Worm (Caenorhabditis elegans) whole organism, late embryonic: ENCODE data around the gene fkh-7.

Source experiments
- C38D4.7 ChIP-seq: fragments of 200-800 bp; sonication (Bioruptor generic); optimal IDR thresholded peaks from 2 replicates; lab custom pipeline; 2018; ENCODE audit warnings: mild to moderate bottlenecking, missing genetic modification characterization, moderate library complexity, missing compliant biosample characterization
- F13H6.1 ChIP-seq: sonication (generic microtip); optimal IDR thresholded peaks from 2 replicates; lab custom pipeline; 2016; ENCODE audit warnings: missing genetic modification characterization, missing compliant biosample characterization
- T23F11.4 ChIP-seq: fragments of 200-800 bp; sonication (Bioruptor generic); optimal IDR thresholded peaks from 2 replicates; lab custom pipeline; 2018; ENCODE audit warnings: mild to moderate bottlenecking, missing genetic modification characterization, missing compliant biosample characterization
- ahr-1 ChIP-seq: sonication (generic microtip); optimal IDR thresholded peaks from 2 replicates; lab custom pipeline; 2016; ENCODE audit warnings: missing genetic modification characterization, missing compliant biosample characterization
- ceh-18 ChIP-seq: sonication (generic microtip); optimal IDR thresholded peaks from 2 replicates; lab custom pipeline; 2016; ENCODE audit warnings: missing genetic modification characterization, missing compliant biosample characterization
- ceh-19 ChIP-seq: fragments of 200-800 bp; sonication (Bioruptor generic); optimal IDR thresholded peaks from 2 replicates; lab custom pipeline; 2018; ENCODE audit warnings: mild to moderate bottlenecking, missing genetic modification characterization, missing compliant biosample characterization
- ceh-2 ChIP-seq: sonication (generic microtip); optimal IDR thresholded peaks from 2 replicates; lab custom pipeline; 2016; ENCODE audit warnings: missing genotype, missing genetic modification characterization, missing compliant biosample characterization
- ceh-30 ChIP-seq: fragments of 150-350 bp; optimal IDR thresholded peaks from 2 replicates; lab custom pipeline; 2014; ENCODE audit warnings: missing biosample characterization, missing genetic modification characterization
- ceh-31 ChIP-seq: sonication (generic microtip); optimal IDR thresholded peaks from 2 replicates; lab custom pipeline; 2016; ENCODE audit warnings: missing genetic modification characterization, missing compliant biosample characterization
- ceh-34 ChIP-seq: sonication (generic microtip); optimal IDR thresholded peaks from 2 replicates; lab custom pipeline; 2016; ENCODE audit warnings: mild to moderate bottlenecking, missing genetic modification characterization, missing compliant biosample characterization
- ceh-45 ChIP-seq: fragments of 200-800 bp; sonication (Bioruptor generic); IDR thresholded peaks from 2 replicates; pipeline ENCODE4 v1.3.6; 2022; ENCODE audit warnings: missing genetic modification reagents, missing genetic modification characterization, missing compliant biosample characterization
- ceh-9 ChIP-seq: sonication (generic microtip); optimal IDR thresholded peaks from 2 replicates; lab custom pipeline; 2016; ENCODE audit warnings: mild to moderate bottlenecking, missing genetic modification characterization, inconsistent platforms, missing compliant biosample characterization
- che-1 ChIP-seq: sonication (generic microtip); optimal IDR thresholded peaks from 2 replicates; lab custom pipeline; 2016; ENCODE audit warnings: mild to moderate bottlenecking, missing genetic modification characterization, missing compliant biosample characterization
- dmd-4 ChIP-seq: sonication (generic microtip); optimal IDR thresholded peaks from 2 replicates; lab custom pipeline; 2016; ENCODE audit warnings: borderline replicate concordance, missing genetic modification characterization, missing compliant biosample characterization
- dve-1 ChIP-seq: sonication (generic microtip); optimal IDR thresholded peaks from 2 replicates; lab custom pipeline; 2017; ENCODE audit warnings: antibody characterized with exemption, mild to moderate bottlenecking, missing genetic modification characterization, missing compliant biosample characterization
- elt-2 ChIP-seq: sonication (generic microtip); optimal IDR thresholded peaks from 2 replicates; lab custom pipeline; 2016; ENCODE audit warnings: missing genetic modification reagents, missing genetic modification characterization, missing compliant biosample characterization
- elt-4 ChIP-seq: sonication (generic microtip); optimal IDR thresholded peaks from 2 replicates; lab custom pipeline; 2016; ENCODE audit warnings: missing genetic modification characterization, missing compliant biosample characterization
- ets-4 ChIP-seq: sonication (generic microtip); optimal IDR thresholded peaks from 2 replicates; lab custom pipeline; 2016; ENCODE audit warnings: missing genetic modification characterization, missing compliant biosample characterization
- fkh-10 ChIP-seq: fragments of 150-350 bp; optimal IDR thresholded peaks from 2 replicates; lab custom pipeline; 2014; ENCODE audit warnings: missing biosample characterization, missing genetic modification reagents, missing genetic modification characterization
- hlh-13 ChIP-seq: fragments of 200-800 bp; sonication (Bioruptor generic); optimal IDR thresholded peaks from 2 replicates; lab custom pipeline; 2018; ENCODE audit warnings: mild to moderate bottlenecking, missing genetic modification characterization, missing compliant biosample characterization
- hlh-8 ChIP-seq: sonication (generic microtip); optimal IDR thresholded peaks from 2 replicates; lab custom pipeline; 2016; ENCODE audit warnings: missing genotype, missing genetic modification characterization, missing compliant biosample characterization
- lim-6 ChIP-seq: sonication (generic microtip); optimal IDR thresholded peaks from 2 replicates; lab custom pipeline; 2016; ENCODE audit warnings: missing genetic modification characterization, missing compliant biosample characterization
- lin-11 ChIP-seq: fragments of 200-800 bp; sonication (Bioruptor generic); optimal IDR thresholded peaks from 2 replicates; lab custom pipeline; 2018; ENCODE audit warnings: mild to moderate bottlenecking, missing genetic modification characterization, missing compliant biosample characterization
- madf-2 ChIP-seq: sonication (generic microtip); optimal IDR thresholded peaks from 2 replicates; lab custom pipeline; 2017; ENCODE audit warnings: missing genetic modification characterization, missing compliant biosample characterization
- nfya-1 ChIP-seq: sonication (generic microtip); optimal IDR thresholded peaks from 2 replicates; lab custom pipeline; 2017; ENCODE audit warnings: missing genetic modification characterization, mild to moderate bottlenecking, missing compliant biosample characterization, antibody characterized with exemption, moderate library complexity
- nhr-232 ChIP-seq: sonication (generic microtip); optimal IDR thresholded peaks from 2 replicates; lab custom pipeline; 2016; ENCODE audit warnings: missing genetic modification characterization, missing compliant biosample characterization
- npax-4 ChIP-seq: sonication (generic microtip); optimal IDR thresholded peaks from 2 replicates; lab custom pipeline; 2016; ENCODE audit warnings: missing genetic modification characterization, missing compliant biosample characterization
- odd-2 ChIP-seq: sonication (generic microtip); optimal IDR thresholded peaks from 2 replicates; lab custom pipeline; 2017; ENCODE audit warnings: antibody characterized with exemption, mild to moderate bottlenecking, missing genetic modification characterization, missing compliant biosample characterization
- pax-1 ChIP-seq: fragments of 150-350 bp; optimal IDR thresholded peaks from 2 replicates; lab custom pipeline; 2014; ENCODE audit warnings: missing biosample characterization, missing genetic modification characterization
- pha-2 ChIP-seq: sonication (generic microtip); optimal IDR thresholded peaks from 2 replicates; lab custom pipeline; 2017; ENCODE audit warnings: mild to moderate bottlenecking, missing genetic modification characterization, missing compliant biosample characterization
- rnt-1 ChIP-seq: sonication (generic microtip); optimal IDR thresholded peaks from 2 replicates; lab custom pipeline; 2016; ENCODE audit warnings: missing genetic modification characterization, missing compliant biosample characterization
- sdc-2 ChIP-seq: sonication (generic microtip); optimal IDR thresholded peaks from 2 replicates; lab custom pipeline; 2016; ENCODE audit warnings: missing genotype, missing genetic modification characterization, missing compliant biosample characterization
- sox-2 ChIP-seq: fragments of 200-800 bp; sonication (Bioruptor generic); IDR thresholded peaks from 2 replicates; pipeline ENCODE4 v1.3.6; 2022; ENCODE audit warnings: missing genetic modification reagents, missing genetic modification characterization, missing compliant biosample characterization
- sox-4 ChIP-seq: sonication (generic microtip); optimal IDR thresholded peaks from 2 replicates; lab custom pipeline; 2017; ENCODE audit warnings: mild to moderate bottlenecking, missing genetic modification characterization, inconsistent platforms, missing compliant biosample characterization
- syd-9 ChIP-seq: sonication (generic microtip); optimal IDR thresholded peaks from 2 replicates; lab custom pipeline; 2016; ENCODE audit warnings: mild to moderate bottlenecking, missing genetic modification characterization, moderate library complexity, missing compliant biosample characterization
- tbx-2 ChIP-seq: sonication (generic microtip); optimal IDR thresholded peaks from 2 replicates; lab custom pipeline; 2016; ENCODE audit warnings: missing genetic modification characterization, missing compliant biosample characterization
- tbx-7 ChIP-seq: sonication (generic microtip); optimal IDR thresholded peaks from 2 replicates; lab custom pipeline; 2016; ENCODE audit warnings: missing genotype, missing genetic modification characterization, missing compliant biosample characterization
- unc-42 ChIP-seq: sonication (generic microtip); optimal IDR thresholded peaks from 2 replicates; lab custom pipeline; 2016; ENCODE audit warnings: missing genotype, missing genetic modification characterization, missing compliant biosample characterization
- unc-86 ChIP-seq: sonication (generic microtip); optimal IDR thresholded peaks from 2 replicates; lab custom pipeline; 2016; ENCODE audit warnings: missing genetic modification characterization, missing compliant biosample characterization

fkh-7 gene

DNA sequence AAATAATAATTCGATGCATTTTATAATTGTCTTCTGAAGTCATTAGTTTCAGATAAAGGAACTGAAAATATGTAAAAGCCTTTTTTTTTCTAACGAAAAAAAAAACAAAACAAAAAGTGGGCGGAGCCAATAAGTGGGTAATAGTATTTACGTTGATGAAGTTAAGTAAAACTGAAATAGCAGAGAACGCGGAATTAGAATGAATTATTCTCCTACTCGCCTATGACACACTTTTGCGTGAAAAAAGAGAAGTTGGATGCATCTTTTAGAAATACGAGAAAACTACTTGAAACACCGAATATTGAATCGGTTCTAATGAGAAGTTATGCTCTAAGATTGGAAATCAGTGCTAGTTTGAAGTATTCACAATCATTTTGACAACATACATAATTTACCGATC is 35.2 kb downstream of the fkh-7 start, which contains the start of gene srsx-16:
Gene srsx-16 (minus strand): TSS at position 101 of the 400 bp plus-strand sequence.
- TF ChIP-seq ahr-1 (tag; lab: Kevin White, UChicago) (no peak), ceh-19 (no peak), ceh-45 (GFP tag; lab: Robert Waterston, UW) (no peak), nhr-232 (tag; lab: Kevin White, UChicago) (no peak), tbx-2 (tag; lab: Kevin White, UChicago) (no peak), fkh-10 (GFP tag; lab: Kevin White, UChicago) (no peak), odd-2 (tag; lab: Kevin White, UChicago) (no peak), dmd-4 (no peak), elt-4 (tag; lab: Kevin White, UChicago) (no peak), rnt-1 (no peak), syd-9 (tag; lab: Kevin White, UChicago) (no peak), F13H6.1 (tag; lab: Kevin White, UChicago) (no peak), pha-2 (tag; lab: Kevin White, UChicago) (no peak)

- TF ChIP-seq sox-2 (GFP tag; lab: Robert Waterston, UW) (no peak), tbx-7 (tag; lab: Kevin White, UChicago) (no peak), pha-2 (tag; lab: Kevin White, UChicago) (no peak), che-1 (tag; lab: Kevin White, UChicago) (no peak), ceh-18 (tag; lab: Kevin White, UChicago) (no peak), elt-4 (tag; lab: Kevin White, UChicago) (no peak), sox-4 (tag; lab: Kevin White, UChicago) (no peak), ceh-31 (tag; lab: Kevin White, UChicago) (no peak), tbx-2 (tag; lab: Kevin White, UChicago) (no peak), unc-86 (tag; lab: Kevin White, UChicago) (no peak), F13H6.1 (tag; lab: Kevin White, UChicago) (no peak), syd-9 (tag; lab: Kevin White, UChicago) (no peak), hlh-8 (tag; lab: Kevin White, UChicago) (no peak), lim-6 (tag; lab: Kevin White, UChicago) (no peak), T23F11.4 (GFP tag; lab: Kevin White, UChicago) (no peak), sdc-2 (tag; lab: Kevin White, UChicago) (no peak), pax-1 (no peak), C38D4.7 (GFP tag; lab: Kevin White, UChicago) (no peak), hlh-13 (GFP tag; lab: Kevin White, UChicago) (no peak)
Measured at ce11 chrIV:5623718-5624117, 39.2 kb downstream of the fkh-7 start, which contains the start of gene srsx-15. srsx-15 (minus strand) TSS chrIV:5623818.

ce11 chrIV:5627056-5627455 is 42.6 kb downstream of the fkh-7 start, which contains the start of gene srsx-14:
srsx-14 (minus strand) TSS chrIV:5627156.
- TF ChIP-seq unc-86 (tag; lab: Kevin White, UChicago), result no peak
- no peak for TF ChIP-seq nfya-1 (tag; lab: Kevin White, UChicago)
- TF ChIP-seq ceh-9 (tag; lab: Kevin White, UChicago), result no peak
- no peak for TF ChIP-seq che-1 (tag; lab: Kevin White, UChicago)
- no peak for TF ChIP-seq sdc-2 (tag; lab: Kevin White, UChicago)
- TF ChIP-seq dve-1, result no peak
- TF ChIP-seq elt-2 (tag; lab: Kevin White, UChicago), result no peak
- TF ChIP-seq syd-9 (tag; lab: Kevin White, UChicago), result no peak
- no peak for TF ChIP-seq npax-4 (tag; lab: Kevin White, UChicago)
- no peak for TF ChIP-seq ceh-2 (tag; lab: Kevin White, UChicago)
- TF ChIP-seq unc-42 (tag; lab: Kevin White, UChicago), result no peak
- no peak for TF ChIP-seq ceh-34 (tag; lab: Kevin White, UChicago)
- TF ChIP-seq nhr-232 (tag; lab: Kevin White, UChicago), result no peak
- TF ChIP-seq ceh-30 (tag; lab: Kevin White, UChicago), result no peak
- no peak for TF ChIP-seq madf-2 (tag; lab: Kevin White, UChicago)
- no peak for TF ChIP-seq ahr-1 (tag; lab: Kevin White, UChicago)
- TF ChIP-seq ets-4 (tag; lab: Kevin White, UChicago), result no peak
- TF ChIP-seq lin-11 (tag; lab: Kevin White, UChicago), result no peak
- TF ChIP-seq, all 69 proteins: peak for 0
